Fruit fly (Drosophila melanogaster): ENCODE data around the gene spz5.

The spz5 gene

dm6 chr3L:2848940-2849339 is 43.0 kb downstream of the spz5 start (continued):
- peak; percentile 30 for TF ChIP-seq CG10631 (GFP tag; optimal IDR thresholded peaks at IDR 0.05)
- peak; percentile 40 for TF ChIP-seq CG6808 (GFP tag; optimal IDR thresholded peaks at IDR 0.05)
- TF ChIP-seq Smox (GFP tag; optimal IDR thresholded peaks at IDR 0.05) = no peak
- TF ChIP-seq vri (GFP tag; optimal IDR thresholded peaks at IDR 0.05) = no peak
- TF ChIP-seq Hr39 (GFP tag; optimal IDR thresholded peaks at IDR 0.05) = no peak
- no peak for TF ChIP-seq CG6854 (GFP tag; optimal IDR thresholded peaks at IDR 0.05)
- peak; percentile 26; the same call in 1 of the 3 replicates for TF ChIP-seq CG8119 (GFP tag; IDR thresholded peaks at IDR 0.05)

DNA sequence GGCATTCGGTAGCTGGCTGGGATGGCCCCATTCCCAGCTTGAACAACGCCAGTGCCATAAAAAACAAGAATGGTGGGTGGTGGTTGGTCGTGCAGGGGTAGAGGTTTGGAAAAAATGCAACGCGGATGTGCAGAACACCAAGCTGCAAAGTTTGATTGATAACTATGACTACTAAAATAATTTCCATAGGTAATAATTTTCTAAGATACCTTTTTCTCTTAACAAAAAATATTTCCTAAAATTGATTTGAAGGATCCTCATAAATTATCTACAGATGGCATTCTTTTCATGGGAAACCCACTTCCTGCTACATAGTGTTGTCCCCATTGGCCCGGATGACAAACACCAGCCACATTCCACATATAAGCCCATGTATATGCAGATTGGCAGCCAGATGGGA is 43.7 kb downstream of the spz5 start:
- TF ChIP-seq ss (GFP tag; optimal IDR thresholded peaks at IDR 0.05) (no peak), CG6163 (GFP tag; IDR thresholded peaks at IDR 0.05) (peak; percentile 61), esn (GFP tag; optimal IDR thresholded peaks at IDR 0.05) (no peak), CG6854 (GFP tag; optimal IDR thresholded peaks at IDR 0.05) (no peak), cyc (GFP tag; optimal IDR thresholded peaks at IDR 0.05) (no peak), CG16779 (tag; optimal IDR thresholded peaks at IDR 0.05) (no peak), CG6276 (GFP tag; optimal IDR thresholded peaks at IDR 0.05) (peak; percentile 4), CG15336 (GFP tag; IDR thresholded peaks at IDR 0.05) (peak; percentile 65; the same call in 1 of the 2 replicates), Eip75B (GFP tag; optimal IDR thresholded peaks at IDR 0.05) (no peak), CG31627 (GFP tag; optimal IDR thresholded peaks at IDR 0.05) (no peak), Met (GFP tag; optimal IDR thresholded peaks at IDR 0.05) (no peak), Sox102F (GFP tag; optimal IDR thresholded peaks at IDR 0.05) (no peak), CG9139 (GFP tag; optimal IDR thresholded peaks at IDR 0.05) (no peak), acj6 (GFP tag; optimal IDR thresholded peaks at IDR 0.05) (no peak), CG4318 (GFP tag; optimal IDR thresholded peaks at IDR 0.05) (no peak), Eip78C (GFP tag) (peak; percentile 89), CG34406 (GFP tag; optimal IDR thresholded peaks at IDR 0.05) (peak; percentile 17), CG6792 (GFP tag; optimal IDR thresholded peaks at IDR 0.05) (no peak), CG10631 (GFP tag; optimal IDR thresholded peaks at IDR 0.05) (peak; percentile 36), Sox14 (GFP tag; optimal IDR thresholded peaks at IDR 0.05) (no peak), CG3032 (tag; optimal IDR thresholded peaks at IDR 0.05) (peak; percentile 22), CG7368 (GFP tag; optimal IDR thresholded peaks at IDR 0.05) (no peak), CG3919 (GFP tag; optimal IDR thresholded peaks at IDR 0.05) (peak; percentile 27), Smox (GFP tag; optimal IDR thresholded peaks at IDR 0.05) (no peak), Hr38 (GFP tag; optimal IDR thresholded peaks at IDR 0.05) (no peak), fkh (GFP tag; optimal IDR thresholded peaks at IDR 0.05) (no peak), net (GFP tag; optimal IDR thresholded peaks at IDR 0.05) (no peak), OdsH (GFP tag; optimal IDR thresholded peaks at IDR 0.05) (peak; percentile 25), Ets21C (GFP tag; optimal IDR thresholded peaks at IDR 0.05) (no peak), Gug (GFP tag; IDR thresholded peaks at IDR 0.05) (peak; percentile 29; the same call in 1 of the 2 replicates), CG6808 (GFP tag; optimal IDR thresholded peaks at IDR 0.05) (no peak), vri (GFP tag; optimal IDR thresholded peaks at IDR 0.05) (no peak), Sox15 (GFP tag; optimal IDR thresholded peaks at IDR 0.05) (no peak), Blimp-1 (GFP tag; optimal IDR thresholded peaks at IDR 0.05) (no peak), CG11902 (GFP tag; optimal IDR thresholded peaks at IDR 0.05) (no peak), achi (GFP tag; optimal IDR thresholded peaks at IDR 0.05) (no peak), Lpt (GFP tag; optimal IDR thresholded peaks at IDR 0.05) (peak; percentile 34), CG8632 (GFP tag; optimal IDR thresholded peaks at IDR 0.05) (no peak), eg (GFP tag; IDR thresholded peaks at IDR 0.05) (peak; percentile 58), topi (GFP tag; optimal IDR thresholded peaks at IDR 0.05) (peak; percentile 20), svp (GFP tag) (peak; percentile 70), dsx (GFP tag; optimal IDR thresholded peaks at IDR 0.05; ENCODE audit: poor library complexity, severe bottlenecking) (peak; percentile 22), salr (GFP tag; optimal IDR thresholded peaks at IDR 0.05) (no peak), CG8319 (GFP tag; optimal IDR thresholded peaks at IDR 0.05) (no peak), spab (GFP tag; optimal IDR thresholded peaks at IDR 0.05) (no peak), CG32006 (GFP tag; optimal IDR thresholded peaks at IDR 0.05) (peak; percentile 47), lz (GFP tag; optimal IDR thresholded peaks at IDR 0.05) (no peak), CG8119 (GFP tag; IDR thresholded peaks at IDR 0.05) (peak; percentile 36; the same call in 1 of the 3 replicates), Hr39 (GFP tag; optimal IDR thresholded peaks at IDR 0.05) (no peak), dac (GFP tag; optimal IDR thresholded peaks at IDR 0.05) (no peak)
